Worm (Caenorhabditis elegans) whole organism, L4 larva: ENCODE measurements around the gene cut-2.
A peak's percentile ranks its signal among the peaks of the same experiment; 100 is the strongest.

Source experiments
- D1046.2 ChIP-seq: fragments of 200-800 bp; sonication (Bioruptor generic); IDR thresholded peaks from 2 replicates; pipeline ENCODE4 v1.3.6; 2022; ENCODE audit warnings: missing genetic modification characterization, missing compliant biosample characterization
- F26F4.8 ChIP-seq: fragments of 200-800 bp; sonication (Bioruptor generic); conservative IDR thresholded peaks from 2 replicates; pipeline ENCODE4 v1.3.6; 2022; ENCODE audit warnings: missing genetic modification characterization, missing compliant biosample characterization
- R02D3.7 ChIP-seq: fragments of 150-350 bp; sonication (generic microtip); optimal IDR thresholded peaks from 3 replicates; lab custom pipeline; 2014; ENCODE audit warnings: missing biosample characterization, missing genetic modification characterization
- Y5F2A.4 ChIP-seq: fragments of 200-800 bp; sonication (Bioruptor generic); optimal IDR thresholded peaks from 2 replicates; lab custom pipeline; 2018; ENCODE audit warnings: mild to moderate bottlenecking, missing genetic modification characterization, missing compliant biosample characterization
- aha-1 ChIP-seq: fragments of 150-350 bp; peaks from one replicate; lab custom pipeline; 2014; ENCODE audit warnings: missing biosample characterization, missing genetic modification characterization
- aly-2 ChIP-seq: sonication (generic microtip); optimal IDR thresholded peaks from 2 replicates; lab custom pipeline; 2018; ENCODE audit warnings: missing biosample characterization, missing genetic modification characterization
- attf-4 ChIP-seq: sonication (generic microtip); optimal IDR thresholded peaks from 3 replicates; lab custom pipeline; 2017; ENCODE audit warnings: missing biosample characterization, missing genetic modification characterization
- ces-1 ChIP-seq: fragments of 150-350 bp; sonication (generic microtip); optimal IDR thresholded peaks from 4 replicates; lab custom pipeline; 2014; ENCODE audit warnings: missing biosample characterization, missing genetic modification reagents, missing genetic modification characterization
- ctbp-1 ChIP-seq: fragments of 200-800 bp; sonication (Bioruptor generic); IDR thresholded peaks from 2 replicates; pipeline ENCODE4 v1.3.6; 2022; ENCODE audit warnings: missing genetic modification reagents, missing genetic modification characterization, missing compliant biosample characterization
- dmd-8 ChIP-seq: fragments of 200-800 bp; sonication (Bioruptor generic); IDR thresholded peaks from 2 replicates; pipeline ENCODE4 v1.3.6; 2022; ENCODE audit warnings: missing genetic modification characterization, missing compliant biosample characterization
- dpl-1 ChIP-seq: fragments of 150-350 bp; optimal IDR thresholded peaks from 2 replicates; lab custom pipeline; 2014; ENCODE audit warnings: missing biosample characterization, missing genetic modification reagents, missing genetic modification characterization
- duxl-1 ChIP-seq: sonication (generic microtip); optimal IDR thresholded peaks from 2 replicates; lab custom pipeline; 2016; ENCODE audit warnings: mild to moderate bottlenecking, missing genetic modification characterization, moderate library complexity, missing compliant biosample characterization; ENCODE audit not compliant: poor library complexity
- dve-1 ChIP-seq: sonication (generic microtip); optimal IDR thresholded peaks from 2 replicates; lab custom pipeline; 2017; ENCODE audit warnings: antibody characterized with exemption, mild to moderate bottlenecking, missing genetic modification characterization, missing compliant biosample characterization; ENCODE audit not compliant: insufficient read depth
- egl-43 ChIP-seq: fragments of 200-800 bp; sonication (Bioruptor generic); IDR thresholded peaks from 2 replicates; pipeline ENCODE4 v1.3.6; 2022; ENCODE audit warnings: missing genetic modification reagents, missing genetic modification characterization, missing compliant biosample characterization
- fkh-10 ChIP-seq: fragments of 150-350 bp; optimal IDR thresholded peaks from 2 replicates; lab custom pipeline; 2014; ENCODE audit warnings: missing biosample characterization, missing genetic modification reagents, missing genetic modification characterization
- gei-8 ChIP-seq: fragments of 200-800 bp; sonication (Bioruptor generic); optimal IDR thresholded peaks from 2 replicates; lab custom pipeline; 2018; ENCODE audit warnings: mild to moderate bottlenecking, missing genetic modification characterization, missing compliant biosample characterization
- hif-1 ChIP-seq, 2 experiments: sonication (generic microtip); optimal IDR thresholded peaks; 2 replicates each; lab custom pipeline; 2016 to 2017; ENCODE audit warnings: missing compliant biosample characterization in 2 of 2, missing genetic modification characterization in 2 of 2, missing genetic modification reagents in 2 of 2, missing genotype in 2 of 2, mild to moderate bottlenecking in 1 of 2
- hlh-11 ChIP-seq: fragments of 200-800 bp; sonication (Bioruptor generic); optimal IDR thresholded peaks from 2 replicates; lab custom pipeline; 2018; ENCODE audit warnings: mild to moderate bottlenecking, missing genetic modification characterization, missing compliant biosample characterization
- hlh-30 ChIP-seq: sonication (generic microtip); optimal IDR thresholded peaks from 2 replicates; lab custom pipeline; 2017; ENCODE audit warnings: antibody characterized with exemption, mild to moderate bottlenecking, missing genetic modification characterization, missing compliant biosample characterization; ENCODE audit not compliant: insufficient read depth
- jun-1 ChIP-seq: fragments of 150-350 bp; optimal IDR thresholded peaks from 2 replicates; lab custom pipeline; 2014; ENCODE audit warnings: missing biosample characterization, missing genetic modification reagents, missing genetic modification characterization
- lim-7 ChIP-seq: fragments of 200-800 bp; sonication (Bioruptor generic); IDR thresholded peaks from 2 replicates; pipeline ENCODE4 v1.3.6; 2022; ENCODE audit warnings: missing genetic modification characterization, missing compliant biosample characterization
- lin-15B ChIP-seq: fragments of 150-350 bp; sonication (generic microtip); optimal IDR thresholded peaks from 3 replicates; lab custom pipeline; 2014; ENCODE audit warnings: missing biosample characterization, missing genetic modification characterization
- lin-29 ChIP-seq: fragments of 200-800 bp; sonication (Bioruptor generic); IDR thresholded peaks from 2 replicates; pipeline ENCODE4 v1.3.6; 2022; ENCODE audit warnings: missing genetic modification reagents, missing genetic modification characterization, missing compliant biosample characterization
- mdl-1 ChIP-seq, 2 experiments: fragments of 150-350 bp in 1 of 2; sonication (generic microtip) in 1 of 2; optimal IDR thresholded peaks; 2 replicates each; lab custom pipeline; 2014 to 2017; ENCODE audit warnings: missing biosample characterization in 2 of 2, missing genetic modification characterization in 2 of 2
- mep-1 ChIP-seq: fragments of 150-350 bp; sonication (generic microtip); optimal IDR thresholded peaks from 3 replicates; lab custom pipeline; 2014; ENCODE audit warnings: missing biosample characterization, missing genetic modification characterization
- mes-2 ChIP-seq: sonication (generic microtip); optimal IDR thresholded peaks from 2 replicates; lab custom pipeline; 2016; ENCODE audit warnings: missing genotype, mild to moderate bottlenecking, missing genetic modification characterization, missing compliant biosample characterization; ENCODE audit not compliant: poor library complexity, severe bottlenecking
- mxl-3 ChIP-seq: fragments of 200-800 bp; sonication (Bioruptor generic); optimal IDR thresholded peaks from 2 replicates; lab custom pipeline; 2018; ENCODE audit warnings: mild to moderate bottlenecking, missing genetic modification characterization, missing compliant biosample characterization
- nhr-11 ChIP-seq: fragments of 150-350 bp; optimal IDR thresholded peaks from 2 replicates; lab custom pipeline; 2014; ENCODE audit warnings: missing biosample characterization, missing genetic modification characterization
- nhr-28 ChIP-seq: fragments of 150-350 bp; optimal IDR thresholded peaks from 2 replicates; lab custom pipeline; 2014; ENCODE audit warnings: missing biosample characterization, missing genetic modification characterization
- nhr-77 ChIP-seq: fragments of 150-350 bp; optimal IDR thresholded peaks from 2 replicates; lab custom pipeline; 2014; ENCODE audit warnings: missing biosample characterization, missing genetic modification characterization
- pha-4 ChIP-seq, 2 experiments: fragments of 150-350 bp in 1 of 2; fragments of 200-800 bp in 1 of 2; sonication (Bioruptor generic) in 1 of 2; IDR thresholded peaks in 1 of 2; optimal IDR thresholded peaks in 1 of 2; 2 replicates each; pipeline versions ENCODE4 v1.3.6 to Lab custom; 2014 to 2022; ENCODE audit warnings: missing genetic modification characterization in 2 of 2, missing genetic modification reagents in 2 of 2, missing biosample characterization in 1 of 2, missing compliant biosample characterization in 1 of 2
- pqm-1 ChIP-seq: sonication (generic microtip); optimal IDR thresholded peaks from 2 replicates; lab custom pipeline; 2017; ENCODE audit warnings: missing biosample characterization, missing genetic modification characterization
- rbr-2 ChIP-seq: sonication (generic microtip); optimal IDR thresholded peaks from 2 replicates; lab custom pipeline; 2016; ENCODE audit warnings: missing genotype, missing genetic modification characterization, missing compliant biosample characterization
- sdz-12 ChIP-seq: fragments of 200-800 bp; sonication (Bioruptor generic); optimal IDR thresholded peaks from 2 replicates; lab custom pipeline; 2018; ENCODE audit warnings: mild to moderate bottlenecking, missing genetic modification characterization, missing compliant biosample characterization
- set-16 ChIP-seq: fragments of 200-800 bp; sonication (Bioruptor generic); IDR thresholded peaks from 2 replicates; pipeline ENCODE4 v1.3.6; 2022; ENCODE audit warnings: missing genetic modification reagents, missing genetic modification characterization, missing compliant biosample characterization
- snpc-4 ChIP-seq: fragments of 150-350 bp; optimal IDR thresholded peaks from 2 replicates; lab custom pipeline; 2014; ENCODE audit warnings: missing biosample characterization, missing genetic modification characterization
- unc-62 ChIP-seq, 3 experiments: fragments of 150-350 bp in 1 of 3; sonication (generic microtip); optimal IDR thresholded peaks in 2 of 3; peaks in 1 of 3; 1 replicate in 1 of 3; 2 replicates in 2 of 3; lab custom pipeline; 2014 to 2017; ENCODE audit warnings: missing biosample characterization in 3 of 3, missing genetic modification characterization in 3 of 3, missing genetic modification reagents in 3 of 3, missing genotype in 1 of 3
- zfp-2 ChIP-seq: sonication (generic microtip); optimal IDR thresholded peaks from 2 replicates; lab custom pipeline; 2016; ENCODE audit warnings: mild to moderate bottlenecking, missing genetic modification characterization, missing compliant biosample characterization
- zip-2 ChIP-seq: fragments of 150-350 bp; optimal IDR thresholded peaks from 2 replicates; lab custom pipeline; 2014; ENCODE audit warnings: missing biosample characterization, missing genetic modification characterization

The cut-2 gene

ce11 chrV:13390936-13391335, 23.8 kb upstream of the cut-2 start (continued):
- TF ChIP-seq pqm-1 (tag; lab: Kevin White, UChicago) = no peak
- TF ChIP-seq zip-2 (tag; lab: Kevin White, UChicago) = no peak
- TF ChIP-seq lin-15B (tag; lab: Kevin White, UChicago) = no peak
- 0 out of 2 replicates have a peak, but pooled peaks have one; percentile 46 for TF ChIP-seq dmd-8 (GFP tag; lab: Robert Waterston, UW)
- TF ChIP-seq dpl-1 (GFP tag; lab: Kevin White, UChicago) = no peak
- no peak for TF ChIP-seq attf-4 (tag; lab: Kevin White, UChicago)
- no peak for TF ChIP-seq sdz-12 (GFP tag; lab: Kevin White, UChicago)
- TF ChIP-seq lin-29 (GFP tag; lab: Robert Waterston, UW) = no peak
- TF ChIP-seq D1046.2 (GFP tag; lab: Robert Waterston, UW) = no peak
- TF ChIP-seq duxl-1 = no peak
- no peak for TF ChIP-seq unc-62 (GFP tag; optimal IDR thresholded peaks at IDR 0.05 in 1 of 2; lab: Kevin White, UChicago)
- no peak for TF ChIP-seq unc-62 (tag; optimal IDR thresholded peaks at IDR 0.05; lab: Kevin White, UChicago)
- TF ChIP-seq mes-2 (tag; lab: Kevin White, UChicago) = no peak
- TF ChIP-seq snpc-4 = no peak
- TF ChIP-seq jun-1 (tag; lab: Kevin White, UChicago) = no peak
- TF ChIP-seq pha-4 (GFP tag; IDR thresholded peaks at IDR 0.05; lab: Robert Waterston, UW) = no peak
- no peak for TF ChIP-seq pha-4 (tag; optimal IDR thresholded peaks at IDR 0.05; lab: Kevin White, UChicago)
- peak; percentile 27 for TF ChIP-seq nhr-28 (tag; lab: Kevin White, UChicago)
- peak; percentile 20 for TF ChIP-seq mxl-3 (GFP tag; lab: Kevin White, UChicago)
- no peak for TF ChIP-seq set-16 (GFP tag; lab: Robert Waterston, UW)
- no peak for TF ChIP-seq dve-1
- no peak for TF ChIP-seq zfp-2 (tag; lab: Kevin White, UChicago)
- TF ChIP-seq, all 104 proteins: peak for 5

DNA sequence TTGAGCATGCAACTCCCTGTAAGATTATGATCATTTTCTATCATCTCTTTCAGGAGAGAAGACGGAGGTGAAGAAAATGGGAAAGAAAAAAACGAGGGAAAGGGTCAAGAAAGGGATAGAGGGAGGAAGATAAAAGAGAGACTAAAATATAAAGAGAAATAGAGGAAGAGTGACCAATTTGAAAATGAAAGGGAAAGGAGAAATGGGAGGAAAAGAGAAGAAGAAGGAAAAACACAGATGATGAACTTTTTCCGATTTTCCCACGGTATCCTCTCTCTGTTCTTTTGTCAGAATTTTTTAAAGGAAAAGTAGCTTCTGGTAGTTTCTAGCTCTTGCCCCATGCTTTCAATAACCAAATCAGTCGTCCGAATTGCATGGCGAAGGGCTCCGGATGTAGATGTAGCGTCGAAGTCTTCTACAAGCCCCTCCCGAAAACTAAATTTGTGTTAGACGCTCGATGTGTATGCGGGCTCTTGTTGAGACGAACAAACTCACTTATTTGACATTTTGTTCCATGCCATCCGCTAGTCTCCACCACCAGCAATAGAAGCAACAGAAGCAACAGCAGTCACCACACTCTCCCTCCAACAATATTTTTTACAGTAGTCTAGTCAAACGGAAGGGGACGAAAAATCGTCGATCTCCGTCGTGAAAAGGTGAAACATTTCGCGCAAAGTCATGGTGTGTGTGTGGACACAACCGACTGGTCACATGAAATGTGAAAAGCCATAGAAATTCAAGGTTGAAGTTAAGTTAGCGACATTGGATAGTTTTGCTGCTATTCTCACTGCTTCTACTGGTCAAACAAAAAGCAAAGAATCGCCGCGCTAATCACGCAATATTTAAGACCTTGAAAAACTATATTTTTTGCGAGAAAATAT, 23.1 kb upstream of the cut-2 start, which contains the start of gene somi-1:
Gene somi-1 (minus strand): TSS at position 18 of the 881 bp plus-strand sequence.
- peak; percentile 0 for TF ChIP-seq mxl-3 (GFP tag; lab: Kevin White, UChicago)
- peak; percentile 83 for TF ChIP-seq ces-1
- TF ChIP-seq duxl-1 = no peak
- TF ChIP-seq ctbp-1 (GFP tag; lab: Robert Waterston, UW) = peak; percentile 33; the same call in 1 of the 2 replicates
- TF ChIP-seq nhr-77 (tag; lab: Kevin White, UChicago) = no peak
- no peak for TF ChIP-seq dve-1
- TF ChIP-seq aly-2 (tag; lab: Kevin White, UChicago) = no peak
- peak; percentile 57 for TF ChIP-seq fkh-10 (GFP tag; lab: Kevin White, UChicago)
- TF ChIP-seq attf-4 (tag; lab: Kevin White, UChicago) = no peak
- peak; percentile 47 for TF ChIP-seq nhr-28 (tag; lab: Kevin White, UChicago)
- peak; percentile 7 for TF ChIP-seq aha-1 (tag; lab: Kevin White, UChicago)
- peak; percentile 59 for TF ChIP-seq hlh-30 (tag; lab: Kevin White, UChicago)
- TF ChIP-seq unc-62 (GFP tag; optimal IDR thresholded peaks at IDR 0.05 in 1 of 2; lab: Kevin White, UChicago) = peak in 1 of 2 experiments; percentile 88
- TF ChIP-seq unc-62 (tag; optimal IDR thresholded peaks at IDR 0.05; lab: Kevin White, UChicago) = no peak
- TF ChIP-seq, all 104 proteins: peak for 8

DNA sequence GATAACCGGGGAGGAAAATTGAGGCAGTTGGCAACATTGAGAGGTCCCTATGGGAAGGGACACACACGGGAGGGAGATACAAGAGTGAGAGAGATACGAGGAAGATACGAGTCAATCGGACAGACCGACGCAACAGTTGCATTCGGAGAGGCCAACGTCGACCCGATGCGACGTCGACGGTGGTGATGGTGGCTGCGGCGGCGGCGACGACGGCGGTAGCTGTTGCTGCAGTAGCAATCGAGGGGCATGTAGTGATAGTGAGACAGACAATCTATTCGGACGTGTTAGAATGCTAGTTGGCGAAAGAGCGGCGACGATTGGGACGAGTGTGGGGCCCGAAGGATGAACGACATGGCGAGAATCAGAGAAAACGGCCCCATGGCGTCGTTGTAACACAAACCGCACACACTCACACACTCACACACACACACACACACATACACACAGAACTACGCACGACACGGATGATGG, 21.4 kb upstream of the cut-2 start:
- TF ChIP-seq lim-7 (0 out of 2 replicates have a peak, but pooled peaks have one; percentile 45), hif-1 (tag; optimal IDR thresholded peaks at IDR 0.05; lab: Kevin White, UChicago) (peak in 1 of 2 experiments; percentile 8), mxl-3 (GFP tag; lab: Kevin White, UChicago) (peak; percentile 57), nhr-11 (peak; percentile 20), egl-43 (GFP tag; lab: Robert Waterston, UW) (0 out of 2 replicates have a peak, but pooled peaks have one; percentile 15), gei-8 (peak; percentile 8), set-16 (GFP tag; lab: Robert Waterston, UW) (peak; percentile 73), unc-62 (GFP tag; optimal IDR thresholded peaks at IDR 0.05 in 1 of 2; lab: Kevin White, UChicago) (peak in 1 of 2 experiments; percentile 85), unc-62 (tag; optimal IDR thresholded peaks at IDR 0.05; lab: Kevin White, UChicago) (no peak), F26F4.8 (no peak), nhr-28 (tag; lab: Kevin White, UChicago) (peak; percentile 87), sdz-12 (GFP tag; lab: Kevin White, UChicago) (no peak), mdl-1 (tag; optimal IDR thresholded peaks at IDR 0.05; lab: Kevin White, UChicago) (peak in 1 of 2 experiments; percentile 56), mep-1 (tag; lab: Kevin White, UChicago) (peak; percentile 10), rbr-2 (peak; percentile 18), ctbp-1 (GFP tag; lab: Robert Waterston, UW) (peak; percentile 41; the same call in 1 of the 2 replicates), hlh-11 (peak; percentile 73), R02D3.7 (no peak), Y5F2A.4 (GFP tag; lab: Kevin White, UChicago) (no peak), D1046.2 (GFP tag; lab: Robert Waterston, UW) (0 out of 2 replicates have a peak, but pooled peaks have one; percentile 9)
- TF ChIP-seq, all 104 proteins: peak for 15
